Worm (Caenorhabditis elegans) whole organism, L4/young adult: ENCODE data around the gene T12G3.2.

Experiments
- W03F9.2 ChIP-seq: fragments of 150-350 bp; optimal IDR thresholded peaks from 2 replicates; lab custom pipeline; 2014; ENCODE audit warnings: missing biosample characterization, missing genetic modification characterization
- dao-5 ChIP-seq: sonication (generic microtip); optimal IDR thresholded peaks from 2 replicates; lab custom pipeline; 2016; ENCODE audit warnings: missing genotype, missing genetic modification characterization, moderate library complexity, missing compliant biosample characterization
- him-1 ChIP-seq: sonication (generic microtip); optimal IDR thresholded peaks from 2 replicates; lab custom pipeline; 2016; ENCODE audit warnings: missing genotype, missing genetic modification reagents, missing genetic modification characterization, missing compliant biosample characterization

Gene T12G3.2

ce11 chrIV:12046524-12047203, at the start of gene T12G3.2:
T12G3.2 (minus strand) TSS chrIV:12046967.
- TF ChIP-seq him-1 (tag; lab: Kevin White, UChicago) (no peak), W03F9.2 (tag; lab: Kevin White, UChicago) (no peak), dao-5 (tag; lab: Kevin White, UChicago) (no peak)

ce11 chrIV:12096479-12096878, 49.7 kb upstream of the T12G3.2 start, which contains the start of gene mon-2:
mon-2 (plus strand) TSS chrIV:12096779.
- no peak for TF ChIP-seq W03F9.2 (tag; lab: Kevin White, UChicago)
- TF ChIP-seq him-1 (tag; lab: Kevin White, UChicago): no peak
- no peak for TF ChIP-seq dao-5 (tag; lab: Kevin White, UChicago)

- TF ChIP-seq him-1 (tag; lab: Kevin White, UChicago) (no peak), dao-5 (tag; lab: Kevin White, UChicago) (no peak), W03F9.2 (tag; lab: Kevin White, UChicago) (no peak)
Observed at ce11 chrIV:12093819-12094218, 47.1 kb upstream of the T12G3.2 start, which contains the start of gene F11A10.5. F11A10.5 (plus strand) TSS chrIV:12094119.

ce11 chrIV:12093384-12093783, 46.6 kb upstream of the T12G3.2 start, which contains the start of gene cpsf-4:
cpsf-4 (minus strand) TSS chrIV:12093445.
- no peak for TF ChIP-seq him-1 (tag; lab: Kevin White, UChicago)
- no peak for TF ChIP-seq dao-5 (tag; lab: Kevin White, UChicago)
- no peak for TF ChIP-seq W03F9.2 (tag; lab: Kevin White, UChicago)

- no peak for TF ChIP-seq W03F9.2 (tag; lab: Kevin White, UChicago)
- no peak for TF ChIP-seq him-1 (tag; lab: Kevin White, UChicago)
- no peak for TF ChIP-seq dao-5 (tag; lab: Kevin White, UChicago)
Observed at ce11 chrIV:12092113-12092512, 45.3 kb upstream of the T12G3.2 start, which contains the start of gene mig-32. mig-32 (minus strand) TSS chrIV:12092213.

ce11 chrIV:12089551-12089950, 42.8 kb upstream of the T12G3.2 start, which contains the start of gene F11A10.6:
F11A10.6 (minus strand) TSS chrIV:12089651.
- TF ChIP-seq dao-5 (tag; lab: Kevin White, UChicago): no peak

DNA sequence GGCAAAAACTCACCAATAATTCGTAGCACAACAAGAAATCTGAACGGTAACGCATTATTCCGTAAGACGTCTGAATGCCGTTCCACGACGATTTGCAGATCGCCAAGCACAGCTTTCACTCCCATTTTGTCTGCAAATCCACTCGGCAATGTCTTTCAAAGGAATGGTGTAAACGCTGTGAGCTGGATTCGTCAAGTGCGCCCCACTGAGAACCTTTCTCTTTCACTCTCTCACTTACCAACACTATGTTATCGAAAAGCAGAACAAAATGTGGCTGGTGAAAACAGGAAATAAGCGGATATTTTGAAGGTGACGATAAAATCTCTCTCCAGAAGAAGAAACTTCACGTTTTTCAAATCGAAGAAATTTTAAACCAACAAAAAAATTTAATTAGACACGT, 42.1 kb upstream of the T12G3.2 start:
- TF ChIP-seq dao-5 (tag; lab: Kevin White, UChicago): no peak
- no peak for TF ChIP-seq W03F9.2 (tag; lab: Kevin White, UChicago)
- TF ChIP-seq him-1 (tag; lab: Kevin White, UChicago): no peak

DNA sequence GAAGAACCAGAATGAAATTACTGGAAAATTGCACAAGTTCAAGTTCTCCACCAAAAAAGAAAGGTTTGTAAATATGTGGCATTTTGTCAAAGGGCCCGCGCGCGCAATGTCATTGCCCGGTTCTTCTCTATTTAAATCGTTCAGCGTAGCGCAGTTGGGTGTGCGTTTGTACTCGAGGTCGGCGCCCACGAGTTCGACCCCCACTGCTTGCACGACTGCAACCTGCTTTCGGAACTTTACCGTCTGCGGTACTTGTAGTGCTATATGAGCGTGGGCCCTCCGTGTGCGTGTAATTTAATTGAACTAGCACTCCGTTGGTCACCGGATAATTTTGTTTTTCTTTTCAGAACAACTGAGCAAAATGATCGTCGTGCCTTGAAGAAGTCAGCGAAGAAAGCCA, 39.7 kb upstream of the T12G3.2 start:
- TF ChIP-seq him-1 (tag; lab: Kevin White, UChicago) (peak; percentile 36), dao-5 (tag; lab: Kevin White, UChicago) (peak; percentile 70), W03F9.2 (tag; lab: Kevin White, UChicago) (peak; percentile 12)

- no peak for TF ChIP-seq W03F9.2 (tag; lab: Kevin White, UChicago)
- no peak for TF ChIP-seq dao-5 (tag; lab: Kevin White, UChicago)
- TF ChIP-seq him-1 (tag; lab: Kevin White, UChicago): no peak
Observed at ce11 chrIV:12085120-12085519, 38.4 kb upstream of the T12G3.2 start, which contains the start of gene rbm-34. rbm-34 (plus strand) TSS chrIV:12085420.

DNA sequence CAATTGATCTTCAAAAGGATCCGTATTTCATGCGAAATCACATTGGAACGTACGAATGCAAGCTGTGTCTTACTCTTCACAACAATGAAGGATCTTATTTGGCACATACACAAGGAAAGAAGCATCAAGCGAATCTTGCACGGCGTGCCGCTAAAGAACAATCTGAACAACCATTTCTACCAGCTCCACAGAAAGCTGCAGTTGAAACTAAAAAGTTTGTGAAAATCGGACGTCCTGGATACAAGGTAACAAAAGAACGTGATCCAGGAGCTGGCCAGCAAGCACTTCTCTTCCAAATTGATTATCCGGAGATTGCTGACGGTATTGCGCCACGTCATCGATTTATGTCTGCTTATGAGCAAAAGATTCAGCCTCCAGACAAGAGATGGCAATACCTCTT, 37.8 kb upstream of the T12G3.2 start:
- TF ChIP-seq W03F9.2 (tag; lab: Kevin White, UChicago) (no peak), dao-5 (tag; lab: Kevin White, UChicago) (no peak), him-1 (tag; lab: Kevin White, UChicago) (no peak)

ce11 chrIV:12084178-12084577, 37.4 kb upstream of the T12G3.2 start, which contains the start of gene repo-1:
repo-1 (plus strand) TSS chrIV:12084478.
- TF ChIP-seq dao-5 (tag; lab: Kevin White, UChicago) (no peak), W03F9.2 (tag; lab: Kevin White, UChicago) (no peak), him-1 (tag; lab: Kevin White, UChicago) (no peak)

- no peak for TF ChIP-seq dao-5 (tag; lab: Kevin White, UChicago)
- no peak for TF ChIP-seq W03F9.2 (tag; lab: Kevin White, UChicago)
- no peak for TF ChIP-seq him-1 (tag; lab: Kevin White, UChicago)
Observed at ce11 chrIV:12080807-12081206, 34.0 kb upstream of the T12G3.2 start.

DNA sequence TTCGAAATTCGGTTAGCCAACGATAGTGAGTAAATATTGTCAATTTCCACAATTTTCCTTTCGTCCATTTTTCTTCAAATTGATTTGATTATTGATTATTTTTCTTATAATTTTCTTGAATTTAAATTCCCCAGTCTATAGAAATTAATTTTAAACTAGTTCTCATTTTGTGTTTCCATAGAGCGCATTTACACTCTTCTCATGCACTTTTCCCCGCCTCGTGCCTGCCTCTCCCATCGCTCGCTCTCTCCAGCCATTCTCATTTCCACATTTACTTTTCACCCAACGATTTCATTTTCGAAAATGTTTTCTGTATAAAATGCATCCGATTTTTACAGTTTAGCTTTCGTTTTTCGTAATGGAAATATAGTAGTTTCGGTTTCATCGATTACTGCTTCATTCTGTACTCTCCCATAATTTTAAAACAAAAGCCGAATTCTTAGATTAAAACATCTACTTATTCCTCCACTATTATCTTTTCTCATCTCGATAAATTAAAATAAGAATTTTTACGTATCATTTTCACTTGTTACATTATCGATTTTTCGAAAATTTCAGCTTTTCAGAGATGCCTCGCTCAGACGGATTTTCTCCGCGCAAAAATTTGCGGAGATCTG, 32.2 kb upstream of the T12G3.2 start, which contains the start of gene lex-1:
Gene lex-1 (plus strand): TSS at position 567 of the 617 bp plus-strand sequence.
- TF ChIP-seq W03F9.2 (tag; lab: Kevin White, UChicago) (peak; percentile 8), dao-5 (tag; lab: Kevin White, UChicago) (no peak), him-1 (tag; lab: Kevin White, UChicago) (no peak)
